Worm (Caenorhabditis elegans): ENCODE data around the gene Y37E11B.7.

Y37E11B.7 gene

ce11 chrIV:3648634-3649240 is 48.8 kb upstream of the Y37E11B.7 start, which contains the start of gene CC8.2 (continued):
- TF ChIP-seq swsn-7 (tag; optimal IDR thresholded peaks at IDR 0.05) (no peak), dpl-1 (GFP tag; optimal IDR thresholded peaks at IDR 0.05) (peak; percentile 9 to 50 (median 27)), unc-86 (tag; optimal IDR thresholded peaks at IDR 0.05) (no peak), lin-15B (tag; optimal IDR thresholded peaks at IDR 0.05) (no peak), snu-23 (GFP tag; optimal IDR thresholded peaks at IDR 0.05) (peak; percentile 63), nhr-76 (tag; optimal IDR thresholded peaks at IDR 0.05) (no peak), lsy-2 (tag; optimal IDR thresholded peaks at IDR 0.05) (peak; percentile 17 to 50), egl-27 (tag; optimal IDR thresholded peaks at IDR 0.05) (no peak), lin-14 (GFP tag; optimal IDR thresholded peaks at IDR 0.05) (peak; percentile 82), ama-1 (optimal IDR thresholded peaks at IDR 0.05) (no peak), mab-9 (GFP tag; IDR thresholded peaks at IDR 0.05) (no peak), tbx-2 (tag; optimal IDR thresholded peaks at IDR 0.05) (peak; percentile 63), nhr-19 (GFP tag; conservative IDR thresholded peaks at IDR 0.05) (peak; percentile 45), ceh-63 (GFP tag; optimal IDR thresholded peaks at IDR 0.05) (no peak), ceh-8 (GFP tag; optimal IDR thresholded peaks at IDR 0.05) (peak; percentile 22), tlp-1 (tag; optimal IDR thresholded peaks at IDR 0.05) (no peak), unc-30 (tag; optimal IDR thresholded peaks at IDR 0.05) (no peak), zip-4 (GFP tag; optimal IDR thresholded peaks at IDR 0.05) (no peak), fkh-8 (tag; optimal IDR thresholded peaks at IDR 0.05) (no peak), nhr-20 (tag; optimal IDR thresholded peaks at IDR 0.05) (peak; percentile 59), xbp-1 (tag; optimal IDR thresholded peaks at IDR 0.05) (no peak), hlh-17 (GFP tag; optimal IDR thresholded peaks at IDR 0.05; ENCODE audit: borderline replicate concordance) (no peak), C16A3.4 (tag; optimal IDR thresholded peaks at IDR 0.05) (peak; percentile 17), egl-13 (tag; optimal IDR thresholded peaks at IDR 0.05) (no peak), fkh-10 (GFP tag; optimal IDR thresholded peaks at IDR 0.05) (no peak), nhr-12 (tag; optimal IDR thresholded peaks at IDR 0.05) (no peak), aly-2 (tag; optimal IDR thresholded peaks at IDR 0.05) (no peak), fos-1 (tag; optimal IDR thresholded peaks at IDR 0.05) (no peak), C04F5.9 (tag; optimal IDR thresholded peaks at IDR 0.05) (no peak), ztf-4 (tag; optimal IDR thresholded peaks at IDR 0.05) (no peak), lin-35 (GFP tag; optimal IDR thresholded peaks at IDR 0.05) (peak; percentile 16 to 66), skn-1 (tag; optimal IDR thresholded peaks at IDR 0.05) (no peak), hpl-2 (GFP tag; optimal IDR thresholded peaks at IDR 0.05) (no peak), efl-1 (optimal IDR thresholded peaks at IDR 0.05) (peak in 1 of 2 experiments; percentile 0), efl-1 (GFP tag; optimal IDR thresholded peaks at IDR 0.05 in 1 of 2) (no peak), lin-39 (tag; optimal IDR thresholded peaks at IDR 0.05) (no peak), unc-130 (tag; optimal IDR thresholded peaks at IDR 0.05) (peak; percentile 45), mef-2 (tag; optimal IDR thresholded peaks at IDR 0.05) (no peak), ceh-88 (GFP tag; IDR thresholded peaks at IDR 0.05) (no peak), mep-1 (tag; optimal IDR thresholded peaks at IDR 0.05) (no peak)

DNA sequence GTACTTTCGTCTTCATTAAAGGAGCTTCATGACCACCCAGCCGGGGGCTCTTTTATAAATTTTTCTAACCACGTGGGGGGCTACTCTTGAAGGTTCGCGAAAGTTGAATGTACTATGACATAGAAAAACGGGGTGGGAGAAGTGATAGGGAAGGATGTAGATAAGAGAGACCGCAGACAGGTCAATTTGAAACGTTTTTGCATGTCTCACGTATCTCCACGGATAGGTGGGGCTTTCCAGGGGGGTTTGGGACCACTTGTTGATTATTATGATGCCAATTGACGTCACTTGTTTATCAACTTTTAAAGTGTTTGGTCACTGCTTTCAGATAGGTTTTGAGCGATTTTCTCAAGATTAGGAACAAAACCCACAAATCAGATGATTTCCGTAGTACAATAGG is 47.6 kb upstream of the Y37E11B.7 start:
- TF ChIP-seq unc-98 (GFP tag; IDR thresholded peaks at IDR 0.05), result 0 out of 2 replicates have a peak, but pooled peaks have one; percentile 27
- TF ChIP-seq nhr-28 (tag; optimal IDR thresholded peaks at IDR 0.05), result no peak
- no peak for TF ChIP-seq aly-2 (tag; optimal IDR thresholded peaks at IDR 0.05)
- no peak for TF ChIP-seq C34B4.2 (tag; optimal IDR thresholded peaks at IDR 0.05)
- TF ChIP-seq nhr-85 (tag), result peak; percentile 62
- no peak for TF ChIP-seq egl-13 (tag; optimal IDR thresholded peaks at IDR 0.05)
- no peak for TF ChIP-seq hlh-17 (GFP tag; optimal IDR thresholded peaks at IDR 0.05; ENCODE audit: borderline replicate concordance)
- TF ChIP-seq C16A3.4 (tag; optimal IDR thresholded peaks at IDR 0.05), result peak; percentile 13
- peak; percentile 31 for TF ChIP-seq lin-39 (tag; optimal IDR thresholded peaks at IDR 0.05)
- no peak for TF ChIP-seq snpc-4 (tag; optimal IDR thresholded peaks at IDR 0.05)
- no peak for TF ChIP-seq elt-3 (tag; optimal IDR thresholded peaks at IDR 0.05)
- no peak for TF ChIP-seq dpl-1 (GFP tag; optimal IDR thresholded peaks at IDR 0.05)
- TF ChIP-seq jun-1 (tag; optimal IDR thresholded peaks at IDR 0.05), result no peak
- peak; percentile 26 for TF ChIP-seq rnt-1 (tag; optimal IDR thresholded peaks at IDR 0.05)
- no peak for TF ChIP-seq ztf-11 (tag; optimal IDR thresholded peaks at IDR 0.05)
- no peak for TF ChIP-seq tlp-1 (tag; optimal IDR thresholded peaks at IDR 0.05)
- no peak for TF ChIP-seq pax-3 (tag; optimal IDR thresholded peaks at IDR 0.05)
- TF ChIP-seq ets-5 (GFP tag; IDR thresholded peaks at IDR 0.05), result no peak
- TF ChIP-seq sptf-1 (tag; optimal IDR thresholded peaks at IDR 0.05), result no peak
- no peak for TF ChIP-seq isw-1 (GFP tag; IDR thresholded peaks at IDR 0.05)
- no peak for TF ChIP-seq sox-4 (tag; optimal IDR thresholded peaks at IDR 0.05)
- no peak for TF ChIP-seq fkh-10 (GFP tag; optimal IDR thresholded peaks at IDR 0.05)

Measured in whole organism, L1 larva.